Worm (Caenorhabditis elegans): ENCODE measurements around the gene F26C11.4.

DNA sequence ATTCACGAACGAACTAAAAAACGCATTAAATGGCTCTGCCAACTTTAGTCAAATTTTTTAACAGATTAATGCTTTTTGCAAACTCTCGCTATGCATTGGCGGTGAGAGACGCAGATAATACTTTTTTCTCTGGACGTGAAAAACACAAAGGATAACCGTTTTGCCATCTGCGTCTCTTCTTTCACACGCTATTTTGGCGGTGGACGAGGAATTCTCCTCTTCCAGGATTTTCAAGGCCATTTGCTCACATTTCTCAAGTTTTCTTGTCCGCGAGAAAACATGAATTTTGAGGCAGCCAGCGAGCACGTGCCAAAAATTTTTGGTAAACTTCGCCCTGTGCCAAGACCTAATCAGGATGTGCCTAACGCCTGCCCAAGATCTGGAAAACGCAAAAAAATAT is 14.9 kb upstream of the F26C11.4 start:
- TF ChIP-seq arid-1 (GFP tag; conservative IDR thresholded peaks at IDR 0.05): no peak
- TF ChIP-seq duxl-1 (tag; optimal IDR thresholded peaks at IDR 0.05; ENCODE audit: poor library complexity): peak; percentile 30
- no peak for TF ChIP-seq fos-1 (tag; optimal IDR thresholded peaks at IDR 0.05)
- no peak for TF ChIP-seq ces-1 (GFP tag; optimal IDR thresholded peaks at IDR 0.05)
